Worm (Caenorhabditis elegans): ENCODE measurements around the gene gln-6.

The gln-6 gene

ce11 chrIV:9718396-9718795, 22.3 kb downstream of the gln-6 start:
- TF ChIP-seq elt-1 (tag; optimal IDR thresholded peaks at IDR 0.05; ENCODE audit: borderline replicate concordance, insufficient read depth), result no peak
- peak; percentile 75 for TF ChIP-seq unc-120 (tag; optimal IDR thresholded peaks at IDR 0.05; ENCODE audit: poor library complexity, severe bottlenecking)
- TF ChIP-seq unc-62 (GFP tag; optimal IDR thresholded peaks at IDR 0.05), result peak; percentile 75
- TF ChIP-seq mep-1 (tag; optimal IDR thresholded peaks at IDR 0.05), result peak; percentile 20
- peak; percentile 47 for TF ChIP-seq lsy-2 (tag; optimal IDR thresholded peaks at IDR 0.05)
- TF ChIP-seq bed-3 (GFP tag; optimal IDR thresholded peaks at IDR 0.05), result no peak

ce11 chrIV:9717844-9718243, 22.9 kb downstream of the gln-6 start:
- no peak for TF ChIP-seq elt-1 (tag; optimal IDR thresholded peaks at IDR 0.05; ENCODE audit: borderline replicate concordance, insufficient read depth)
- TF ChIP-seq bed-3 (GFP tag; optimal IDR thresholded peaks at IDR 0.05), result no peak
- no peak for TF ChIP-seq unc-62 (GFP tag; optimal IDR thresholded peaks at IDR 0.05)
- TF ChIP-seq ham-2 (GFP tag; optimal IDR thresholded peaks at IDR 0.05), result no peak
- no peak for TF ChIP-seq mab-5 (tag; optimal IDR thresholded peaks at IDR 0.05)
- no peak for TF ChIP-seq nhr-12 (tag; optimal IDR thresholded peaks at IDR 0.05)
- no peak for TF ChIP-seq ceh-43 (GFP tag; optimal IDR thresholded peaks at IDR 0.05)
- no peak for TF ChIP-seq nhr-76 (tag; optimal IDR thresholded peaks at IDR 0.05)
- no peak for TF ChIP-seq lin-13 (tag; optimal IDR thresholded peaks at IDR 0.05)
- TF ChIP-seq nhr-237 (tag; optimal IDR thresholded peaks at IDR 0.05), result no peak
- no peak for TF ChIP-seq cnd-1 (tag; optimal IDR thresholded peaks at IDR 0.05)
- TF ChIP-seq nhr-2 (tag; optimal IDR thresholded peaks at IDR 0.05), result no peak

ce11 chrIV:9716490-9716889, 24.2 kb downstream of the gln-6 start:
- no peak for TF ChIP-seq unc-120 (tag; optimal IDR thresholded peaks at IDR 0.05; ENCODE audit: poor library complexity, severe bottlenecking)
- peak; percentile 92 for TF ChIP-seq blmp-1 (tag; optimal IDR thresholded peaks at IDR 0.05)

ce11 chrIV:9714264-9714663, 26.4 kb downstream of the gln-6 start:
- TF ChIP-seq ceh-39 (tag; optimal IDR thresholded peaks at IDR 0.05), result no peak
- TF ChIP-seq ceh-43 (GFP tag; optimal IDR thresholded peaks at IDR 0.05), result no peak
- TF ChIP-seq elt-3 (tag; optimal IDR thresholded peaks at IDR 0.05), result no peak
- TF ChIP-seq snpc-4 (tag; optimal IDR thresholded peaks at IDR 0.05), result no peak
- TF ChIP-seq lin-32 (GFP tag; optimal IDR thresholded peaks at IDR 0.05), result no peak
- no peak for TF ChIP-seq nhr-76 (tag; optimal IDR thresholded peaks at IDR 0.05)
- no peak for TF ChIP-seq sptf-1 (tag; optimal IDR thresholded peaks at IDR 0.05)
- no peak for TF ChIP-seq mls-2 (tag; optimal IDR thresholded peaks at IDR 0.05)
- no peak for TF ChIP-seq unc-39 (tag; optimal IDR thresholded peaks at IDR 0.05)
- no peak for TF ChIP-seq pha-4 (tag; optimal IDR thresholded peaks at IDR 0.05)
- TF ChIP-seq drap-1 (GFP tag; optimal IDR thresholded peaks at IDR 0.05), result no peak
- no peak for TF ChIP-seq nhr-28 (tag; optimal IDR thresholded peaks at IDR 0.05)
- no peak for TF ChIP-seq mab-5 (tag; optimal IDR thresholded peaks at IDR 0.05)
- TF ChIP-seq sem-2 (GFP tag; optimal IDR thresholded peaks at IDR 0.05), result no peak
- TF ChIP-seq bed-3 (GFP tag; optimal IDR thresholded peaks at IDR 0.05), result no peak
- no peak for TF ChIP-seq elt-1 (tag; optimal IDR thresholded peaks at IDR 0.05; ENCODE audit: borderline replicate concordance, insufficient read depth)
- no peak for TF ChIP-seq nhr-237 (tag; optimal IDR thresholded peaks at IDR 0.05)
- no peak for TF ChIP-seq ces-1 (GFP tag; optimal IDR thresholded peaks at IDR 0.05)

ce11 chrIV:9712782-9713181, 27.9 kb downstream of the gln-6 start, which contains the start of gene K01H12.4:
Gene K01H12.4, plus strand, starts transcription at chrIV:9713082.
- no peak for TF ChIP-seq nhr-2 (tag; optimal IDR thresholded peaks at IDR 0.05)
- TF ChIP-seq lin-32 (GFP tag; optimal IDR thresholded peaks at IDR 0.05), result no peak
- no peak for TF ChIP-seq mab-5 (tag; optimal IDR thresholded peaks at IDR 0.05)
- no peak for TF ChIP-seq cnd-1 (tag; optimal IDR thresholded peaks at IDR 0.05)
- no peak for TF ChIP-seq ztf-11 (tag; optimal IDR thresholded peaks at IDR 0.05)
- TF ChIP-seq mls-2 (tag; optimal IDR thresholded peaks at IDR 0.05), result no peak
- no peak for TF ChIP-seq nhr-12 (tag; optimal IDR thresholded peaks at IDR 0.05)
- TF ChIP-seq hlh-1 (tag; optimal IDR thresholded peaks at IDR 0.05), result no peak
- no peak for TF ChIP-seq snpc-4 (tag; optimal IDR thresholded peaks at IDR 0.05)
- TF ChIP-seq tbx-8 (GFP tag; optimal IDR thresholded peaks at IDR 0.05), result no peak
- no peak for TF ChIP-seq bed-3 (GFP tag; optimal IDR thresholded peaks at IDR 0.05)
- no peak for TF ChIP-seq unc-120 (tag; optimal IDR thresholded peaks at IDR 0.05; ENCODE audit: poor library complexity, severe bottlenecking)
- TF ChIP-seq ces-1 (GFP tag; optimal IDR thresholded peaks at IDR 0.05), result no peak

All from whole organism, mixed stage, embryonic.